Worm (Caenorhabditis elegans): ENCODE data around the gene fbxa-28.
"Not testable (repeated sequence)": the region's sequence is repeated elsewhere in the genome, so short reads cannot be mapped to it uniquely, and the experiment has no call there.

Gene fbxa-28

ce11 chrIII:1297604-1298003, at the start of gene fbxa-28:
Gene fbxa-28 (plus strand): TSS chrIII:1297904.
- no peak for TF ChIP-seq unc-62 (GFP tag; optimal IDR thresholded peaks at IDR 0.05)

DNA sequence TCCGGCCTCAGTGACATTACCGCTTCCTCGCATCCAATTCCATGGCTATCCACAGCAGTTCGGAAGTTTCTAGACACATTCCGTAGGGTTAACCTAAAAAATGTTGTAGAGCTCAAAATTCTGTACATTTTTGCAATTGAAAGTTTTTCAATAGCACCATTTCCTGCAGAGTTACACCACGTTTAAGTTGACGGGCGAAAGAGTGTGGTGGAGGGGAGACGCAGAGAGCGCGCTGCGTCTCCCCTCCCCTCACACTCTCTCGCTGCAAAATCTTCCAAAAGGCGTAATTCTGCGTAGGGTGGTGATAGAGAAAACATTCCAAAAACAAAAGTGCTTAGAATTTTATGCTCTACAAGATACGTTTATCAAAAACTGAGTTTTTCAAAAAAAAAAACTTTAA, 49.4 kb upstream of the fbxa-28 start:
- no peak for TF ChIP-seq unc-62 (GFP tag; optimal IDR thresholded peaks at IDR 0.05)

- TF ChIP-seq unc-62 (GFP tag; optimal IDR thresholded peaks at IDR 0.05) = no peak
Observed at ce11 chrIII:1249111-1249583, 48.6 kb upstream of the fbxa-28 start, which contains the start of the genes fbxa-76 and fbxa-77. Gene fbxa-76 (minus strand): TSS chrIII:1249161. Gene fbxa-77 (plus strand): TSS chrIII:1249475.

DNA sequence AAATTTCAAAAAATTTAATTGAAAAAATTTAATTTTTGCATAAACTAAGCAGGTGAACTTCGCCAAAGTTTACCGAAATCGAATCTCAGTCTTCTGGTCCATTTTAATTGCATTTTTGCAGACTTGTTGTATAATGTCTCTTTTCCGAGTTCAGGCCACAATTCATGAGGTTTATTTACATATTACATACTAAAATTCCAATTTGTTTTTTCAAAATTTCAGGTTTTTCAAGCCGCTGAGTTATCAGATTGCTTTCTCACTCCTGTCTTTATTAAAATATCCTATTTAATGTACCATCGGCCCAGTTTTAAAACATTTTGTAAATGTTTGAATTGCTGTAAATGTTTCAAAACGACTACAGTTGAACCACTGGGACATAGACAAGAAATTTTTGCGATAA, 41.2 kb upstream of the fbxa-28 start, which contains the start of gene fbxa-208:
Gene fbxa-208 (plus strand): TSS at position 301 of the 400 bp plus-strand sequence.
- not testable (repeated sequence) for TF ChIP-seq unc-62 (GFP tag; optimal IDR thresholded peaks at IDR 0.05)

DNA sequence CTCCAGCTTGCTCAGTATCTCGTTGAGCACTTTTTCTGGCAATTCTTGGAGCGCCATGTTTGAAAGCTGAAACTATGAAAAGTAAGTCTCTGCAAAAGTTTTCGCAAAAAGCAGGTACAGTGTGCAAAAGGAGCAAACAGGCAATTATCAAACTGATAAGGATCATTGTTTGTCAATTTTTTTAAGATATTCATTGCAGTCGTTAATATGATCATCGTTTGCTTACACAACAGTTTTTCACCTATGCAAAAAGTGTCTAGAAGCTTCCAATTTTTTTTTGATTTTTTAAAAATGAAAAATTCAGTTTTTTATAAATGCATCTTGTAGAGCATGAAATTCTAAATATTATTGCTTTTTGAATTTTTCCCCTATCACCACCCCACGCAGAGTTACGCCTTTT, 39.3 kb upstream of the fbxa-28 start, which contains the start of gene fbxa-78:
Gene fbxa-78 (minus strand): TSS at position 101 of the 400 bp plus-strand sequence.
- TF ChIP-seq unc-62 (GFP tag; optimal IDR thresholded peaks at IDR 0.05) = not testable (repeated sequence)

DNA sequence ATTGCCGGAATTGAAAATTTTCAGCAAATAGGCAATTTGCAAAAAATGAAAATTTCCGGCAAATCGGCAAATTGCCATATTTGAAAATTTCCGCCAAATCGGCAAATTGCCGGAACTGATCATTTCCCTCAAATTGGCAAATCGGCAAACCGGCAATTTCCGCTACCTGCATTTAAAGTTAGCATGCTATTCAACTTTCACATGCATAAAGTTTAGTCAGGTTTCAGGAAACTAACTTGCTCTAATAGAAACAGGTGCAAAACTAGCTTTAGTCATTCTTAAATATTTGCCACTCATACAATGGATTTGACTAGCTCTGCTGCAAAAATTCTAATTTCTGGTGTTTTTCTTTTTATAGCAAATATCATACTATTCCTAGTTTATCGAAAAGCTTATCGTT, 34.0 kb upstream of the fbxa-28 start, which contains the start of gene srz-9:
Gene srz-9 (plus strand): TSS at position 301 of the 400 bp plus-strand sequence.
- TF ChIP-seq unc-62 (GFP tag; optimal IDR thresholded peaks at IDR 0.05) = not testable (repeated sequence)

DNA sequence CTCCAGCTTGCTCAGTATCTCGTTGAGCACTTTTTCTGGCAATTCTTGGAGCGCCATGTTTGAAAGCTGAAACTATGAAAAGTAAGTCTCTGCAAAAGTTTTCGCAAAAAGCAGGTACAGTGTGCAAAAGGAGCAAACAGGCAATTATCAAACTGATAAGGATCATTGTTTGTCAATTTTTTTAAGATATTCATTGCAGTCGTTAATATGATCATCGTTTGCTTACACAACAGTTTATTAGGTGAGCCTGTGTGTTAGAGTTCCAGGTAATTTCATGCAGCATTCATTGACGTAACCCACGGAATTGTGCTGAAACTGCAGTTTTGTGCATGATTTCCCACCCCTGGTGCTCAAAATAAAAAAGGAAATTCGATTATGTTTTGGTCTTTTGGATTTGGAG, 30.9 kb upstream of the fbxa-28 start, which contains the start of gene fbxa-151:
Gene fbxa-151 (minus strand): TSS at position 101 of the 400 bp plus-strand sequence.
- not testable (repeated sequence) for TF ChIP-seq unc-62 (GFP tag; optimal IDR thresholded peaks at IDR 0.05)

- no peak for TF ChIP-seq unc-62 (GFP tag; optimal IDR thresholded peaks at IDR 0.05)
Observed at ce11 chrIII:1269156-1269555, 28.5 kb upstream of the fbxa-28 start, which contains the start of gene fbxa-32. Gene fbxa-32 (minus strand): TSS chrIII:1269256.

- TF ChIP-seq unc-62 (GFP tag; optimal IDR thresholded peaks at IDR 0.05) = no peak
Observed at ce11 chrIII:1271378-1271926, 26.3 kb upstream of the fbxa-28 start, which contains the start of gene fbxa-31. Gene fbxa-31 (minus strand): TSS chrIII:1271428.

DNA sequence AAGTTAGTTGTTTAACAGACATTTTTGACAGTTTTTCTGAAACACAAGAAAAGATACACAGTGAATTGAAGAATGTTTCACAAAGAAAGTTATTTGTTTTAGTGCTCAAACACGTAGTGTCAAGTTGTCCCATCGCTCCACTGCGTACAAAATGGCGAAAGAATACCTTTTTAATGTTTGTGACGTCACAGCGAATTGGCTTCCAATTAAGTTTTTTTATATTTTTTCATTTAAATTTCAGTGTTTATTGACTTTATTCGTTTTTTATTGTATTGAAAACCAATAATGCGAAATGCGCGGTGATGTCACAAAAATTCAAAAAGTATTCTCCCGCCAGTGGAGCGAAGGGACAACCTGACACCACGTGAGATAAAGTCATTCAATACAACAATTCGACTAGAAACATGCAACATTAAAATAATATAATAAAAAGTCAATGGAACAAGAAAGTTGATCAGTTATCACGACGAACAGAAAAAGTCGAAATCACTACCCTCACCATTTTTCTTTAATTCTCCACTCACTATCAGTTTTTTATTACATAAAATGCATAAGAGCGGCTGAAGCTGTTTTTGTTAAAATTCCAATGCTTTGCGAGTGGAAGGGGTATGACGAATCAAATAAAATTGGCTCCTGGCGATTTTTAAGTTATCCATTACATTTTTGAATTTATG, 23.9 kb upstream of the fbxa-28 start, which contains the start of gene fbxa-29:
Gene fbxa-29 (minus strand): TSS at position 51 of the 674 bp plus-strand sequence.
- TF ChIP-seq unc-62 (GFP tag; optimal IDR thresholded peaks at IDR 0.05) = no peak

DNA sequence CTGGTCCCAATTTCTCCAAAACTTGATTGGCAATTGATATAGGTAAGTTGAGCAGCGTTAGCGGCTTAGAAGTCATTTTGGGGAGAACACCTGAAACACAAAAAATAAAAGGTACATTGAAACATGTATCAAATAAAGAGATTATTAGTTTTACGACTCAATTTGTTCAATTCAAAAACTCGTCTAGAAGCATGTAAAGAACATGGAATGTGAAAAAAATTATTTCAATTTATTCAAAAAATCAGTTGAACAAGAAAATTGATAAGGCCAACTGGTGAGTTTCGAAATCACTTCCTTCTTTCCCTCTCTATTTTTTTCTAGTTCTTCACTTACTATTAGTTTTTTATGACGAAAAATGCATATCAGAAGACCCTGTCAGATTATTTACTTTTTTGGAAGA, 22.2 kb upstream of the fbxa-28 start, which contains the start of gene fbxa-30:
Gene fbxa-30 (minus strand): TSS at position 101 of the 400 bp plus-strand sequence.
- no peak for TF ChIP-seq unc-62 (GFP tag; optimal IDR thresholded peaks at IDR 0.05)

ce11 chrIII:1279197-1279596, 18.5 kb upstream of the fbxa-28 start:
- TF ChIP-seq unc-62 (GFP tag; optimal IDR thresholded peaks at IDR 0.05) = no peak

DNA sequence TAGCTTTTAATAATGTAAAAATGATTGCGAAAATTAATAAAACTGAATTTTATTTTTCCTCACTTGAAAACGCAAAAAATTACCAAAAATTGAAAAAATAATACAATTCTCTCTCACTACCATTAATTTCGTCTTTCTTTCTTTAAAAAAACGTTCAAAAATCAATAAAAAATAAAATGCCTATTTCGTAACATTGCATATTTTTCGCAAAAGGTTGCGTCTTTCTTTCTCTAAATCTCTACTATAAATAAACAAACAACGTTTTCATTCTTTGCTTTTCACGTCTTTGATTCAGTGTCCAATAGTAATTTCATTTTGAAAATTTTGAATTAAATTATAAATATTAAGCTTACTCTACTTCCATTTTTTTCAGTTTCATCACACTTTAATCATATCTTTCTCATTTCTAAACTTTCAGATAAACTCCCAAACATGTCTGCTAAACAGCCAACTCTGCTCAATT, 13.1 kb upstream of the fbxa-28 start, which contains the start of gene fbxa-37:
Gene fbxa-37 (plus strand): TSS at position 413 of the 463 bp plus-strand sequence.
- no peak for TF ChIP-seq unc-62 (GFP tag; optimal IDR thresholded peaks at IDR 0.05)

DNA sequence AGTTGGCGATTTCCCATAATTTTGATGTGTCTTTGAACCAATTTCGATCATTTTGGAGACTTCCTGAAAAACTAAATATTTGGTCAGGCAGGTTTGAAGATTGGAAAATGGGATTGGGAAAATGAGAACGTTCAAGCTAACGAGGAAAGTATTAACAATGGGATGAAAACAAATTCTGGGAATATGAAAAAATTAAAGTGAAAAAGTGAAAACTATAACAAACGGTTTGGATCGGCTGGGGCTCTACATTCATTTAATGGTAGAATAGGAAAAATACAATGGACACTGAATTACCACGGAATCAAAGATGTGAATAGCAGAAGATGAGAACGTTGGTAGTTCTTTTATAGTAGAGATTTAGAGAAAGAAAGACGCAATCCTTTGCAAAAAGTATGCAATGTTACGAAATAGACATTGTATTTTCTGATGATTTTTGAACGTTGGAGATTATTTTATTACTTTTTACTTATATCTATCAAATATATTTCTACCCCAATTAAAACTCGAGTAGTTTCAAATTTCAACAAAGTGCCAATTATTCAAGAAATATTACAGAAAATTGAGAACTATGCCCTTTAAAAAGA, 9.1 kb upstream of the fbxa-28 start, which contains the start of gene fbxa-50:
Gene fbxa-50 (minus strand): TSS at position 51 of the 584 bp plus-strand sequence.
- TF ChIP-seq unc-62 (GFP tag; optimal IDR thresholded peaks at IDR 0.05) = no peak

- no peak for TF ChIP-seq unc-62 (GFP tag; optimal IDR thresholded peaks at IDR 0.05)
Observed at ce11 chrIII:1289139-1289538, 8.6 kb upstream of the fbxa-28 start.

- no peak for TF ChIP-seq unc-62 (GFP tag; optimal IDR thresholded peaks at IDR 0.05)
Observed at ce11 chrIII:1293135-1293534, 4.6 kb upstream of the fbxa-28 start, which contains the start of gene fbxa-36. Gene fbxa-36 (minus strand): TSS chrIII:1293235.

Measured in whole organism, dauer.